Worm (Caenorhabditis elegans): ENCODE data around the gene T10C6.16.

- TF ChIP-seq klf-2 (GFP tag; conservative IDR thresholded peaks at IDR 0.05) (no peak), cog-1 (tag; optimal IDR thresholded peaks at IDR 0.05) (no peak), ztf-29 (GFP tag; IDR thresholded peaks at IDR 0.05) (no peak), ztf-23 (GFP tag; IDR thresholded peaks at IDR 0.05) (no peak)
Observed at ce11 chrV:16062788-16063187, 30.0 kb upstream of the T10C6.16 start, which contains the start of gene F14H3.14.
